Fruit fly (Drosophila melanogaster): ENCODE data around the gene ND-13B.

Gene ND-13B

dm6 chr3L:10693709-10694403 lies at the start of gene ND-13B:
Gene ND-13B (minus strand): TSS chr3L:10694108.
- no peak for TF ChIP-seq psq (GFP tag; optimal IDR thresholded peaks at IDR 0.05)
- TF ChIP-seq fru (GFP tag; optimal IDR thresholded peaks at IDR 0.05): no peak
- TF ChIP-seq usp (GFP tag; optimal IDR thresholded peaks at IDR 0.05): no peak
- TF ChIP-seq Myc (optimal IDR thresholded peaks at IDR 0.05): peak; percentile 42
- TF ChIP-seq CG32264 (GFP tag; optimal IDR thresholded peaks at IDR 0.05): no peak
- TF ChIP-seq rgr (GFP tag; optimal IDR thresholded peaks at IDR 0.05): peak; percentile 52
- TF ChIP-seq N (GFP tag; optimal IDR thresholded peaks at IDR 0.05): no peak
- no peak for TF ChIP-seq HLH106 (tag; optimal IDR thresholded peaks at IDR 0.05)
- no peak for TF ChIP-seq sv (GFP tag; optimal IDR thresholded peaks at IDR 0.05)
- TF ChIP-seq Abd-B (GFP tag; optimal IDR thresholded peaks at IDR 0.05): no peak
- no peak for TF ChIP-seq woc (GFP tag; optimal IDR thresholded peaks at IDR 0.05)
- no peak for TF ChIP-seq CrebA (GFP tag; optimal IDR thresholded peaks at IDR 0.05; ENCODE audit: borderline replicate concordance)
- no peak for TF ChIP-seq Dif (GFP tag; optimal IDR thresholded peaks at IDR 0.05; ENCODE audit: partially characterized antibody)
- no peak for TF ChIP-seq dmrt93B (GFP tag; optimal IDR thresholded peaks at IDR 0.05)
- peak; percentile 67 for TF ChIP-seq brk (GFP tag; optimal IDR thresholded peaks at IDR 0.05)
- TF ChIP-seq sage (GFP tag; optimal IDR thresholded peaks at IDR 0.05): peak; percentile 50
- TF ChIP-seq ey (GFP tag; optimal IDR thresholded peaks at IDR 0.05): no peak
- peak; percentile 61 for TF ChIP-seq Hnf4 (GFP tag; optimal IDR thresholded peaks at IDR 0.05)
- TF ChIP-seq lola (GFP tag; optimal IDR thresholded peaks at IDR 0.05): no peak
- TF ChIP-seq Sp1 (GFP tag; optimal IDR thresholded peaks at IDR 0.05): no peak
- TF ChIP-seq Jra (GFP tag; optimal IDR thresholded peaks at IDR 0.05): peak; percentile 34
- TF ChIP-seq Hr83 (GFP tag; optimal IDR thresholded peaks at IDR 0.05; ENCODE audit: poor library complexity, severe bottlenecking): peak; percentile 61
- TF ChIP-seq foxo (GFP tag; optimal IDR thresholded peaks at IDR 0.05): peak in 1 of 2 experiments; percentile 49
- no peak for TF ChIP-seq jim (GFP tag; optimal IDR thresholded peaks at IDR 0.05)
- TF ChIP-seq pan (optimal IDR thresholded peaks at IDR 0.05): no peak
- TF ChIP-seq h (GFP tag; optimal IDR thresholded peaks at IDR 0.05): peak; percentile 11
- no peak for TF ChIP-seq Hr78 (GFP tag; optimal IDR thresholded peaks at IDR 0.05)
- TF ChIP-seq Dfd (GFP tag; optimal IDR thresholded peaks at IDR 0.05): no peak
- no peak for TF ChIP-seq GATAd (GFP tag; optimal IDR thresholded peaks at IDR 0.05)
- peak; percentile 48 for TF ChIP-seq br (GFP tag; optimal IDR thresholded peaks at IDR 0.05)
- TF ChIP-seq tai (GFP tag; optimal IDR thresholded peaks at IDR 0.05): no peak
- no peak for TF ChIP-seq Rel (GFP tag; optimal IDR thresholded peaks at IDR 0.05)
- no peak for TF ChIP-seq Rel (tag; optimal IDR thresholded peaks at IDR 0.05)
- no peak for TF ChIP-seq Mio (GFP tag; optimal IDR thresholded peaks at IDR 0.05)
- no peak for TF ChIP-seq Vsx2 (GFP tag; optimal IDR thresholded peaks at IDR 0.05; ENCODE audit: partially characterized antibody)
- no peak for TF ChIP-seq dl (GFP tag; optimal IDR thresholded peaks at IDR 0.05; ENCODE audit: insufficient read depth in 1 of 2, partially characterized antibody in 2 of 2)
- TF ChIP-seq OdsH (GFP tag; optimal IDR thresholded peaks at IDR 0.05): peak; percentile 17
- peak; percentile 45 for TF ChIP-seq CG9705 (GFP tag; optimal IDR thresholded peaks at IDR 0.05)
- peak; percentile 2 for TF ChIP-seq dsf (GFP tag; optimal IDR thresholded peaks at IDR 0.05; ENCODE audit: borderline replicate concordance)

dm6 chr3L:10742813-10743212 lies 48.9 kb upstream of the ND-13B start:
- TF ChIP-seq Dif (GFP tag; optimal IDR thresholded peaks at IDR 0.05; ENCODE audit: partially characterized antibody): peak; percentile 92
- TF ChIP-seq Abd-B (GFP tag; optimal IDR thresholded peaks at IDR 0.05): no peak
- TF ChIP-seq CG32264 (GFP tag; optimal IDR thresholded peaks at IDR 0.05): no peak
- TF ChIP-seq GATAd (GFP tag; optimal IDR thresholded peaks at IDR 0.05): no peak
- no peak for TF ChIP-seq Hr78 (GFP tag; optimal IDR thresholded peaks at IDR 0.05)
- no peak for TF ChIP-seq HLH106 (tag; optimal IDR thresholded peaks at IDR 0.05)
- peak; percentile 41 for TF ChIP-seq Rel (GFP tag; optimal IDR thresholded peaks at IDR 0.05)
- no peak for TF ChIP-seq Rel (tag; optimal IDR thresholded peaks at IDR 0.05)
- no peak for TF ChIP-seq usp (GFP tag; optimal IDR thresholded peaks at IDR 0.05)
- TF ChIP-seq lola (GFP tag; optimal IDR thresholded peaks at IDR 0.05): no peak
- TF ChIP-seq OdsH (GFP tag; optimal IDR thresholded peaks at IDR 0.05): peak; percentile 9
- TF ChIP-seq Hnf4 (GFP tag; optimal IDR thresholded peaks at IDR 0.05): peak; percentile 4
- TF ChIP-seq dmrt93B (GFP tag; optimal IDR thresholded peaks at IDR 0.05): no peak
- no peak for TF ChIP-seq CG9705 (GFP tag; optimal IDR thresholded peaks at IDR 0.05)
- TF ChIP-seq brk (GFP tag; optimal IDR thresholded peaks at IDR 0.05): peak; percentile 29
- no peak for TF ChIP-seq Dfd (GFP tag; optimal IDR thresholded peaks at IDR 0.05)
- TF ChIP-seq rgr (GFP tag; optimal IDR thresholded peaks at IDR 0.05): peak; percentile 21
- TF ChIP-seq jim (GFP tag; optimal IDR thresholded peaks at IDR 0.05): no peak
- TF ChIP-seq woc (GFP tag; optimal IDR thresholded peaks at IDR 0.05): peak; percentile 19
- TF ChIP-seq Mio (GFP tag; optimal IDR thresholded peaks at IDR 0.05): no peak
- no peak for TF ChIP-seq Sp1 (GFP tag; optimal IDR thresholded peaks at IDR 0.05)
- no peak for TF ChIP-seq dsf (GFP tag; optimal IDR thresholded peaks at IDR 0.05; ENCODE audit: borderline replicate concordance)
- TF ChIP-seq CrebA (GFP tag; optimal IDR thresholded peaks at IDR 0.05; ENCODE audit: borderline replicate concordance): peak; percentile 73
- no peak for TF ChIP-seq tai (GFP tag; optimal IDR thresholded peaks at IDR 0.05)
- peak; percentile 46 for TF ChIP-seq br (GFP tag; optimal IDR thresholded peaks at IDR 0.05)
- TF ChIP-seq fru (GFP tag; optimal IDR thresholded peaks at IDR 0.05): peak; percentile 16
- TF ChIP-seq Vsx2 (GFP tag; optimal IDR thresholded peaks at IDR 0.05; ENCODE audit: partially characterized antibody): peak; percentile 82
- TF ChIP-seq psq (GFP tag; optimal IDR thresholded peaks at IDR 0.05): peak; percentile 37
- TF ChIP-seq h (GFP tag; optimal IDR thresholded peaks at IDR 0.05): peak; percentile 11
- no peak for TF ChIP-seq Jra (GFP tag; optimal IDR thresholded peaks at IDR 0.05)
- TF ChIP-seq Myc (optimal IDR thresholded peaks at IDR 0.05): no peak
- no peak for TF ChIP-seq foxo (GFP tag; optimal IDR thresholded peaks at IDR 0.05)
- TF ChIP-seq pan (optimal IDR thresholded peaks at IDR 0.05): no peak
- no peak for TF ChIP-seq sv (GFP tag; optimal IDR thresholded peaks at IDR 0.05)
- no peak for TF ChIP-seq Hr83 (GFP tag; optimal IDR thresholded peaks at IDR 0.05; ENCODE audit: poor library complexity, severe bottlenecking)
- TF ChIP-seq sage (GFP tag; optimal IDR thresholded peaks at IDR 0.05): peak; percentile 53
- TF ChIP-seq dl (GFP tag; optimal IDR thresholded peaks at IDR 0.05; ENCODE audit: insufficient read depth in 1 of 2, partially characterized antibody in 2 of 2): peak; percentile 16 to 83
- TF ChIP-seq ey (GFP tag; optimal IDR thresholded peaks at IDR 0.05): no peak
- no peak for TF ChIP-seq N (GFP tag; optimal IDR thresholded peaks at IDR 0.05)

Data from whole organism, wandering third instar larva.